Fruit fly (Drosophila melanogaster) whole organism, embryonic: Measurements from ENCODE around the gene CG5902.

Experiments used
- CG13287 ChIP-seq: fragments of 200-800 bp; sonication (Bioruptor generic); IDR thresholded peaks from 2 replicates; pipeline ENCODE4 v1.3.6; 2022; ENCODE audit warnings: missing biosample characterization, missing genetic modification characterization; ENCODE audit not compliant: partially characterized antibody
- CG7372 ChIP-seq: fragments of 200-800 bp; sonication (Bioruptor generic); IDR thresholded peaks from 2 replicates; pipeline ENCODE4 v1.3.6; 2022; ENCODE audit warnings: missing biosample characterization, missing genetic modification characterization

dm6 chr3R:24025715-24026467 lies 39.4 kb downstream of the CG5902 start:
- TF ChIP-seq CG13287 (no peak), CG7372 (GFP tag; lab: Robert Waterston, UW) (no peak)
